Fruit fly (Drosophila melanogaster) Kc167 (cell line): ENCODE measurements around the gene PolD1.

ENCODE experiments used
- Myc ChIP-seq: fragments of >200 bp; optimal IDR thresholded peaks from 2 replicates; lab custom pipeline; 2017; ENCODE audit warnings: missing external identifiers
- Sin3A ChIP-seq: fragments of >200 bp; optimal IDR thresholded peaks from 2 replicates; lab custom pipeline; 2018; ENCODE audit warnings: missing external identifiers
- h ChIP-seq: fragments of >200 bp; optimal IDR thresholded peaks from 3 replicates; lab custom pipeline; 2018; ENCODE audit warnings: missing external identifiers
- insv ChIP-seq: fragments of >200 bp; optimal IDR thresholded peaks from 3 replicates; lab custom pipeline; 2018; ENCODE audit warnings: missing external identifiers
- psq ChIP-seq: fragments of >200 bp; optimal IDR thresholded peaks from 2 replicates; lab custom pipeline; 2017; ENCODE audit warnings: missing external identifiers
- ttk ChIP-seq: sonication (Bioruptor generic); optimal IDR thresholded peaks from 2 replicates; lab custom pipeline; 2017; ENCODE audit warnings: missing external identifiers

The PolD1 gene

DNA sequence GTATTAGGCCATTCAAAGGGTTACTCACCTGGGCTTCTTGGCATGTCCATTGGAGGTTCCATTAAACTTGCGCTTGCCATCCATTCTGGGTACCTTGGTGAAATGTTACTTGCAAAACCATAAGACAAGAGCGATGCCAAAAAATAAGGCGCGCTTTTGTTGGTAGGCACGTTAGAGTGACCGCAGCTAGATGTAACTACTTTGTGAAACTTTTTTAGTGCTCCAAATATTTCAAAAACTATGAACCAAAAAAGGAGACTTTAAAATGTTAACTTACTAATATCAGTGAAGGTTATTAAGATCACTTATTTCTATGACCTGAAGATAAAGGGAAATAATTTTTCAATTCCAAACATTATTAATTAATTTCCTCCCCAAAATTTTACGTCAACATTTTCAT, at the start of gene PolD1:
PolD1 (minus strand) TSS at position 181 of the 400 bp plus-strand sequence.
- TF ChIP-seq Sin3A (lab: Kevin White, UChicago) (no peak), ttk (lab: Kevin White, UChicago) (no peak)

DNA sequence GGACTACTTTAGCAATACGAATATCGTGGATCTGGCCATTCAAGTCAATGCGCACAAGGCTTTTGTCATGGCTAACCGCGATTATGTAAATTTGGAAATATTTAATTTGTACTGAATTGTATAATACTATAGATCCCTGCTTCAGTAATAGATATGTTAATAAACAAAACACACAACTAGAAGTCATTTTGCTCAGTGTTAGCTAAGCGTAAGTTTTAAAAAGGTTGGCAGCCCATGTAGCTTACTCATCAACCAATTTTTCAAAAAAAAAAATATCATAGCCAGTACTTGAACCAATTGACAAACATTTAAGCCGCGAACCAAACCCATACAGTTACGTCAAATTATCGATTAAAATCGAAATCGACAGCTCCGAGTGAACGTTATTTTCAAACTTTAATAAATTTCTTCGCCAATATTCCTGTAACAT, 49.4 kb upstream of the PolD1 start:
- TF ChIP-seq ttk (lab: Kevin White, UChicago) (no peak), h (lab: Kevin White, UChicago) (no peak), Myc (lab: Kevin White, UChicago) (no peak), insv (no peak), Sin3A (lab: Kevin White, UChicago) (no peak), psq (lab: Kevin White, UChicago) (no peak)

dm6 chr3L:16035185-16035584, 47.6 kb upstream of the PolD1 start, which contains the start of gene CG5895:
Gene CG5895 (plus strand): TSS chr3L:16035485.
- TF ChIP-seq psq (lab: Kevin White, UChicago) (no peak), Sin3A (lab: Kevin White, UChicago) (no peak), Myc (lab: Kevin White, UChicago) (no peak), h (lab: Kevin White, UChicago) (no peak), ttk (lab: Kevin White, UChicago) (no peak), insv (no peak)

DNA sequence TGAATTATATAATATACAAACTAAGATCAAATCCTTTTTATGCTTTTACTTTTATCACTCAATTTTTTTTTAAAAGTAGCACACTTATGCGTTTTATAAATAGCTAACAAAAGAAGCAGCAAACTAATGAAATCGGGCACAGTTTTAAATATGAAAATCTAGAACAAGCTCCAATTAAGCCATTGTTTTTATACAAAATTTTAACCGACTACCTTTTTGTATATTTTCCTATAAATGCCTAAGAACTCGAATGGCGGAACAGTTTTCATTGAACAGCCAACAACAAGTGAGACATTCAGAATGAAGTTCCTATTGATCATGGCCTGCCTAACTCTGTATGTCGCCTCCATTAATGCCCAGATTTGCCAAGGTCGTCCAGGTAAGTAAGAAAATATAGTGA, 46.6 kb upstream of the PolD1 start, which contains the start of gene CG42538:
CG42538 (plus strand) TSS at position 301 of the 400 bp plus-strand sequence.
- TF ChIP-seq h (lab: Kevin White, UChicago) (no peak), Sin3A (lab: Kevin White, UChicago) (no peak), psq (lab: Kevin White, UChicago) (no peak), Myc (lab: Kevin White, UChicago) (no peak)

DNA sequence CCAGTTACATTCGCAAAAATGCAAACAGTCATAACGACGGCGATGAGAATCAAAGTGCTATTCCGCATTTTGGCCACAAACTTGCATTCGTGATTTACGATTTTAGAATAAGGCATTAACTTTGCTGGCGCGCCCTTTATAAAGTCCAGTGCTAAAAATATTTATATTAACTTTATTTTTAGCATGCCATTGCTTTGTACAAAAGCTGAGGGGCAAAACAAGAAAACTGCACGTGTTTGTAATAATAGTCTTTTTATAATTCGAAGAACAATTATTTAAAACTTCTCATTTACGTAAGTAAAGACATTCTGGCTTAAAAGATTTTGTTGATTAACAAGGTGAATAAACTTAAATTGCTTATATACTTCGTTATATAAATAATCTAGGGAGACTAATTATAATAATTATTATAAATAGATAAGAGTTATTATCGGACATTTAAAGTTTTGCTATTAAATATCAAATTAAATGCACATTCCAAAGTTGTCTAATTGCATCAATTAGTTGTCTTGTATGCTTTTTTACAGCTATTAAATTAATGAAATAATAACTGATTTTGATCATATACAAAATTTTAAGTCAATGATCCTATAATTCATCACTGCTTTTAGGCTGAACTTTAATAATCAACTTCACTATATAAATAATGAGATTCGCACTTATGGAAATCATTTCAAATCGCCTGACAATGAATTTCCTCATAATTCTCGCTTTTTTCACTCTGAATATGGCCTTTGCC, 45.6 kb upstream of the PolD1 start, which contains the start of the genes CG42717 and CG42716:
CG42717 (minus strand) TSS at position 101 of the 739 bp plus-strand sequence.
CG42716 (plus strand) TSS at position 689 of the 739 bp plus-strand sequence.
- TF ChIP-seq Sin3A (lab: Kevin White, UChicago): no peak

- TF ChIP-seq Myc (lab: Kevin White, UChicago) (no peak), psq (lab: Kevin White, UChicago) (no peak), ttk (lab: Kevin White, UChicago) (no peak), insv (no peak), h (lab: Kevin White, UChicago) (no peak), Sin3A (lab: Kevin White, UChicago) (no peak)
Measured at dm6 chr3L:16028924-16029323, 41.3 kb upstream of the PolD1 start.

dm6 chr3L:16027163-16027633, 39.6 kb upstream of the PolD1 start:
- TF ChIP-seq psq (lab: Kevin White, UChicago) (no peak), ttk (lab: Kevin White, UChicago) (no peak), Sin3A (lab: Kevin White, UChicago) (no peak)

- TF ChIP-seq insv: no peak
- TF ChIP-seq psq (lab: Kevin White, UChicago): no peak
- TF ChIP-seq h (lab: Kevin White, UChicago): no peak
- no peak for TF ChIP-seq ttk (lab: Kevin White, UChicago)
- TF ChIP-seq Myc (lab: Kevin White, UChicago): no peak
- TF ChIP-seq Sin3A (lab: Kevin White, UChicago): no peak
Measured at dm6 chr3L:16026065-16026789, 38.6 kb upstream of the PolD1 start.

dm6 chr3L:16025020-16025680, 37.5 kb upstream of the PolD1 start:
- TF ChIP-seq Myc (lab: Kevin White, UChicago): no peak
- TF ChIP-seq Sin3A (lab: Kevin White, UChicago): no peak
- TF ChIP-seq psq (lab: Kevin White, UChicago): no peak
- TF ChIP-seq insv: no peak
- TF ChIP-seq h (lab: Kevin White, UChicago): no peak
- TF ChIP-seq ttk (lab: Kevin White, UChicago): no peak

dm6 chr3L:16024276-16025019, 36.8 kb upstream of the PolD1 start:
- TF ChIP-seq psq (lab: Kevin White, UChicago) (no peak), Sin3A (lab: Kevin White, UChicago) (no peak), ttk (lab: Kevin White, UChicago) (no peak), insv (no peak), h (lab: Kevin White, UChicago) (no peak), Myc (lab: Kevin White, UChicago) (no peak)
